Fruit fly (Drosophila melanogaster) Kc167 (cell line): ENCODE measurements around the gene Mur29B.

Experiments used
- Myc ChIP-seq: fragments of >200 bp; optimal IDR thresholded peaks from 2 replicates; lab custom pipeline; 2017; ENCODE audit warnings: missing external identifiers
- Sin3A ChIP-seq: fragments of >200 bp; optimal IDR thresholded peaks from 2 replicates; lab custom pipeline; 2018; ENCODE audit warnings: missing external identifiers
- h ChIP-seq: fragments of >200 bp; optimal IDR thresholded peaks from 3 replicates; lab custom pipeline; 2018; ENCODE audit warnings: missing external identifiers
- insv ChIP-seq: fragments of >200 bp; optimal IDR thresholded peaks from 3 replicates; lab custom pipeline; 2018; ENCODE audit warnings: missing external identifiers
- psq ChIP-seq: fragments of >200 bp; optimal IDR thresholded peaks from 2 replicates; lab custom pipeline; 2017; ENCODE audit warnings: missing external identifiers
- ttk ChIP-seq: sonication (Bioruptor generic); optimal IDR thresholded peaks from 2 replicates; lab custom pipeline; 2017; ENCODE audit warnings: missing external identifiers

dm6 chr2L:8394840-8395239 lies 42.9 kb downstream of the Mur29B start, which contains the start of gene Peritrophin-15b:
- TF ChIP-seq psq, result no peak
- no peak for TF ChIP-seq insv (lab: Kevin White, UChicago)
- no peak for TF ChIP-seq Sin3A (lab: Kevin White, UChicago)
- TF ChIP-seq ttk (lab: Kevin White, UChicago), result no peak
- TF ChIP-seq h, result no peak
- no peak for TF ChIP-seq Myc (lab: Kevin White, UChicago)
